Worm (Caenorhabditis elegans) whole organism, late embryonic: ENCODE results near the gene K10H10.5.

Source experiments
- ama-1 ChIP-seq: fragments of 150-350 bp; optimal IDR thresholded peaks from 2 replicates; lab custom pipeline; 2014
- ceh-22 ChIP-seq: sonication (generic microtip); optimal IDR thresholded peaks from 2 replicates; lab custom pipeline; 2017; ENCODE audit warnings: missing biosample characterization, missing genetic modification characterization
- ceh-48 ChIP-seq: sonication (generic microtip); optimal IDR thresholded peaks from 2 replicates; lab custom pipeline; 2016; ENCODE audit warnings: missing genetic modification characterization, inconsistent platforms, missing compliant biosample characterization
- fax-1 ChIP-seq: sonication (generic microtip); optimal IDR thresholded peaks from 2 replicates; lab custom pipeline; 2016; ENCODE audit warnings: missing genotype, missing genetic modification characterization, missing compliant biosample characterization
- fkh-6 ChIP-seq: sonication (generic microtip); optimal IDR thresholded peaks from 2 replicates; lab custom pipeline; 2016; ENCODE audit warnings: missing genetic modification characterization, missing compliant biosample characterization
- gmeb-2 ChIP-seq: sonication (generic microtip); optimal IDR thresholded peaks from 2 replicates; lab custom pipeline; 2016; ENCODE audit warnings: missing genetic modification characterization, inconsistent platforms, missing compliant biosample characterization
- lin-11 ChIP-seq: fragments of 200-800 bp; sonication (Bioruptor generic); optimal IDR thresholded peaks from 2 replicates; lab custom pipeline; 2018; ENCODE audit warnings: mild to moderate bottlenecking, missing genetic modification characterization, missing compliant biosample characterization
- nhr-11 ChIP-seq: fragments of 150-350 bp; optimal IDR thresholded peaks from 2 replicates; lab custom pipeline; 2014; ENCODE audit warnings: missing biosample characterization, missing genetic modification characterization
- nhr-232 ChIP-seq: sonication (generic microtip); optimal IDR thresholded peaks from 2 replicates; lab custom pipeline; 2016; ENCODE audit warnings: missing genetic modification characterization, missing compliant biosample characterization
- pha-4 ChIP-seq: fragments of 150-350 bp; optimal IDR thresholded peaks from 2 replicates; lab custom pipeline; 2018; ENCODE audit warnings: missing biosample characterization, missing genetic modification reagents, missing genetic modification characterization
- pqm-1 ChIP-seq: sonication (generic microtip); optimal IDR thresholded peaks from 2 replicates; lab custom pipeline; 2016; ENCODE audit warnings: missing genetic modification characterization, missing compliant biosample characterization
- unc-55 ChIP-seq: sonication (generic microtip); optimal IDR thresholded peaks from 2 replicates; lab custom pipeline; 2017; ENCODE audit warnings: missing biosample characterization, missing genetic modification reagents, missing genetic modification characterization

DNA sequence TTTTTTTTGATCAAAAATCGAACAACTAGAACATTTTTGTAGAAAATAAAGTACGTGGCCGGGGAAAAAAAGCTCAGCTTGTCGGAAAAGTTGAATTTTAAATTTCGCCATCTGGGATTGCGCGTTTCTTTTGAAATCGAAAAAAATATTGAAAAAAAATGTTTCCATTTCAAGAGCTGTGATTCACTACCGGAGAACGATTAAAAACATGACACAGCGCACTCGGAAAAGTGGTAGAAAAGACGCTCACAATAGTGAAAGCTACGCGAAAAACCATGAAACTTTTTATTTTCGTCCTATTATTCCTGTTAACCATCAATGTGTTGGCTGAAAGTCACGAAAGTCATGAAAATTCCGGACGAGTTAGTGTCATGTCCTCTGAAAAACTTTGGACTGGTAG, 36.2 kb downstream of the K10H10.5 start, which contains the start of the genes clec-147 and C04H5.7:
- TF ChIP-seq nhr-11 (tag; lab: Kevin White, UChicago) (no peak), ama-1 (no peak), unc-55 (GFP tag; lab: Kevin White, UChicago) (no peak), pqm-1 (tag; lab: Kevin White, UChicago) (no peak), lin-11 (tag; lab: Kevin White, UChicago) (no peak), fax-1 (tag; lab: Kevin White, UChicago) (no peak), ceh-22 (tag; lab: Kevin White, UChicago) (no peak), pha-4 (tag; lab: Kevin White, UChicago) (no peak), gmeb-2 (tag; lab: Kevin White, UChicago) (no peak), ceh-48 (tag; lab: Kevin White, UChicago) (no peak), nhr-232 (tag; lab: Kevin White, UChicago) (no peak), fkh-6 (tag; lab: Kevin White, UChicago) (no peak)
